Fruit fly (Drosophila melanogaster) S2 (cell line): Measurements from ENCODE around the gene CG8043.

Experiments
- CG8478 ChIP-seq: fragments of >200 bp; optimal IDR thresholded peaks from 2 replicates; lab custom pipeline; 2018
- CTCF ChIP-seq, 2 experiments: fragments of >200 bp; optimal IDR thresholded peaks; 2 replicates each; lab custom pipeline; 2018

DNA sequence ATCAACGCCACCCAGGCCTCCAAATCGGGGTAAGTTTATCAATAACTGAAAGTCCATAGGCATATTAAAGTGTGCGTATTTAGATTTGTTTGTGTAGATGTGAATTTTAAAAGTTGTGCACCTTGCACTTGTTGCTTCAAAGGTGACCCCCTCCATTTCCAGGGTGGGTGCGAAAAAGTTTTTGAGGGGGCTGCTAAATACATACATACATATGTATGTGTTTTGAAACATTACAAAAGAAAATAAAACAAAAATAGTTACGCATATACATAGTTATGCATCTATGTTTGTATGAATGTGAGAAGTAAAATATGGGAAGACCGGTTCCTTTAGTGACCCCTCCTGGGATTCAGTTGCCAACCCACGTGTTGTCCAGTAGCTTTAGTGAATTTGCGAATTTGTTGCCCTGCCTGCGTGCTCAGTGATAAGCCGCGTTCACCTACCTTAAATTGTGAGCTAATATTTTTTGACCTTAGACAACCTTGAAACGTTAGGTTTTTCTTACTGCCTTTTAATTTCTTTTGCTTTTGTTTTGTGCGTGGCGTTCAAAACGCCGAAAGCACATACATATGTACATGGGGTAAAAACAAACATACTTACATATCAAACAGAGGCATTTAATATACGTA lies 6.7 kb upstream of the CG8043 start:
- TF ChIP-seq CTCF (optimal IDR thresholded peaks at IDR 0.05; lab: Kevin White, UChicago) = no peak
- no peak for TF ChIP-seq CG8478 (lab: Kevin White, UChicago)
